Worm (Caenorhabditis elegans) whole organism, late embryonic: ENCODE data around the gene F47G3.4.

Experiments
- T23F11.4 ChIP-seq: fragments of 200-800 bp; sonication (Bioruptor generic); optimal IDR thresholded peaks from 2 replicates; lab custom pipeline; 2018; ENCODE audit warnings: mild to moderate bottlenecking, missing genetic modification characterization, missing compliant biosample characterization
- Y22D7AL.16 ChIP-seq: sonication (generic microtip); optimal IDR thresholded peaks from 2 replicates; lab custom pipeline; 2016; ENCODE audit warnings: missing genetic modification characterization, missing compliant biosample characterization
- ceh-14 ChIP-seq: sonication (generic microtip); optimal IDR thresholded peaks from 2 replicates; lab custom pipeline; 2016; ENCODE audit warnings: missing genotype, missing genetic modification characterization, missing compliant biosample characterization
- ceh-19 ChIP-seq: fragments of 200-800 bp; sonication (Bioruptor generic); optimal IDR thresholded peaks from 2 replicates; lab custom pipeline; 2018; ENCODE audit warnings: mild to moderate bottlenecking, missing genetic modification characterization, missing compliant biosample characterization
- ceh-2 ChIP-seq: sonication (generic microtip); optimal IDR thresholded peaks from 2 replicates; lab custom pipeline; 2016; ENCODE audit warnings: missing genotype, missing genetic modification characterization, missing compliant biosample characterization
- ceh-24 ChIP-seq: sonication (generic microtip); optimal IDR thresholded peaks from 2 replicates; lab custom pipeline; 2016; ENCODE audit warnings: mild to moderate bottlenecking, missing genetic modification characterization, missing compliant biosample characterization
- ceh-34 ChIP-seq: sonication (generic microtip); optimal IDR thresholded peaks from 2 replicates; lab custom pipeline; 2016; ENCODE audit warnings: mild to moderate bottlenecking, missing genetic modification characterization, missing compliant biosample characterization
- elt-2 ChIP-seq: sonication (generic microtip); optimal IDR thresholded peaks from 2 replicates; lab custom pipeline; 2016; ENCODE audit warnings: missing genetic modification reagents, missing genetic modification characterization, missing compliant biosample characterization
- elt-4 ChIP-seq: sonication (generic microtip); optimal IDR thresholded peaks from 2 replicates; lab custom pipeline; 2016; ENCODE audit warnings: missing genetic modification characterization, missing compliant biosample characterization
- ets-4 ChIP-seq: sonication (generic microtip); optimal IDR thresholded peaks from 2 replicates; lab custom pipeline; 2016; ENCODE audit warnings: missing genetic modification characterization, missing compliant biosample characterization
- eyg-1 ChIP-seq: sonication (generic microtip); optimal IDR thresholded peaks from 2 replicates; lab custom pipeline; 2016; ENCODE audit warnings: missing genotype, missing genetic modification characterization, missing compliant biosample characterization
- fax-1 ChIP-seq: sonication (generic microtip); optimal IDR thresholded peaks from 2 replicates; lab custom pipeline; 2016; ENCODE audit warnings: missing genotype, missing genetic modification characterization, missing compliant biosample characterization
- fkh-10 ChIP-seq: fragments of 150-350 bp; optimal IDR thresholded peaks from 2 replicates; lab custom pipeline; 2014; ENCODE audit warnings: missing biosample characterization, missing genetic modification reagents, missing genetic modification characterization
- hlh-6 ChIP-seq: sonication (generic microtip); optimal IDR thresholded peaks from 2 replicates; lab custom pipeline; 2016; ENCODE audit warnings: missing genotype, missing genetic modification characterization, missing compliant biosample characterization
- hlh-8 ChIP-seq: sonication (generic microtip); optimal IDR thresholded peaks from 2 replicates; lab custom pipeline; 2016; ENCODE audit warnings: missing genotype, missing genetic modification characterization, missing compliant biosample characterization
- mec-3 ChIP-seq: sonication (generic microtip); optimal IDR thresholded peaks from 2 replicates; lab custom pipeline; 2016; ENCODE audit warnings: borderline replicate concordance, missing genetic modification characterization, missing compliant biosample characterization
- nfya-1 ChIP-seq: sonication (generic microtip); optimal IDR thresholded peaks from 2 replicates; lab custom pipeline; 2017; ENCODE audit warnings: missing genetic modification characterization, mild to moderate bottlenecking, missing compliant biosample characterization, antibody characterized with exemption, moderate library complexity
- nhr-11 ChIP-seq: fragments of 150-350 bp; optimal IDR thresholded peaks from 2 replicates; lab custom pipeline; 2014; ENCODE audit warnings: missing biosample characterization, missing genetic modification characterization
- nhr-232 ChIP-seq: sonication (generic microtip); optimal IDR thresholded peaks from 2 replicates; lab custom pipeline; 2016; ENCODE audit warnings: missing genetic modification characterization, missing compliant biosample characterization
- npax-4 ChIP-seq: sonication (generic microtip); optimal IDR thresholded peaks from 2 replicates; lab custom pipeline; 2016; ENCODE audit warnings: missing genetic modification characterization, missing compliant biosample characterization
- pax-1 ChIP-seq: fragments of 150-350 bp; optimal IDR thresholded peaks from 2 replicates; lab custom pipeline; 2014; ENCODE audit warnings: missing biosample characterization, missing genetic modification characterization
- pha-2 ChIP-seq: sonication (generic microtip); optimal IDR thresholded peaks from 2 replicates; lab custom pipeline; 2017; ENCODE audit warnings: mild to moderate bottlenecking, missing genetic modification characterization, missing compliant biosample characterization
- pros-1 ChIP-seq: fragments of 150-350 bp; optimal IDR thresholded peaks from 2 replicates; lab custom pipeline; 2014; ENCODE audit warnings: missing biosample characterization, missing genetic modification reagents, missing genetic modification characterization
- ref-2 ChIP-seq: sonication (generic microtip); optimal IDR thresholded peaks from 2 replicates; lab custom pipeline; 2016; ENCODE audit warnings: missing genetic modification characterization, missing compliant biosample characterization
- sdc-2 ChIP-seq: sonication (generic microtip); optimal IDR thresholded peaks from 2 replicates; lab custom pipeline; 2016; ENCODE audit warnings: missing genotype, missing genetic modification characterization, missing compliant biosample characterization
- sox-2 ChIP-seq: fragments of 200-800 bp; sonication (Bioruptor generic); IDR thresholded peaks from 2 replicates; pipeline ENCODE4 v1.3.6; 2022; ENCODE audit warnings: missing genetic modification reagents, missing genetic modification characterization, missing compliant biosample characterization
- tbx-2 ChIP-seq: sonication (generic microtip); optimal IDR thresholded peaks from 2 replicates; lab custom pipeline; 2016; ENCODE audit warnings: missing genetic modification characterization, missing compliant biosample characterization
- tbx-7 ChIP-seq: sonication (generic microtip); optimal IDR thresholded peaks from 2 replicates; lab custom pipeline; 2016; ENCODE audit warnings: missing genotype, missing genetic modification characterization, missing compliant biosample characterization
- ttx-3 ChIP-seq: sonication (generic microtip); optimal IDR thresholded peaks from 2 replicates; lab custom pipeline; 2016; ENCODE audit warnings: missing genetic modification reagents, missing genetic modification characterization, missing compliant biosample characterization
- unc-42 ChIP-seq: sonication (generic microtip); optimal IDR thresholded peaks from 2 replicates; lab custom pipeline; 2016; ENCODE audit warnings: missing genotype, missing genetic modification characterization, missing compliant biosample characterization
- unc-55 ChIP-seq: sonication (generic microtip); optimal IDR thresholded peaks from 2 replicates; lab custom pipeline; 2017; ENCODE audit warnings: missing biosample characterization, missing genetic modification reagents, missing genetic modification characterization
- unc-86 ChIP-seq: sonication (generic microtip); optimal IDR thresholded peaks from 2 replicates; lab custom pipeline; 2016; ENCODE audit warnings: missing genetic modification characterization, missing compliant biosample characterization

The F47G3.4 gene

ce11 chrX:2368042-2368814 is 13.2 kb upstream of the F47G3.4 start (continued):
- TF ChIP-seq mec-3: no peak
- TF ChIP-seq hlh-8 (tag; lab: Kevin White, UChicago): no peak
- peak; percentile 23 for TF ChIP-seq sdc-2
- TF ChIP-seq hlh-6: no peak
- no peak for TF ChIP-seq ceh-19 (GFP tag; lab: Kevin White, UChicago)
- TF ChIP-seq npax-4 (tag; lab: Kevin White, UChicago): no peak
- TF ChIP-seq pros-1 (tag; lab: Kevin White, UChicago): no peak
- TF ChIP-seq nhr-11 (tag; lab: Kevin White, UChicago): no peak
- TF ChIP-seq ceh-14 (tag; lab: Kevin White, UChicago): no peak
- no peak for TF ChIP-seq nhr-232 (tag; lab: Kevin White, UChicago)
- TF ChIP-seq fkh-10 (GFP tag; lab: Kevin White, UChicago): no peak
- TF ChIP-seq Y22D7AL.16 (tag; lab: Kevin White, UChicago): no peak
- peak; percentile 7 for TF ChIP-seq T23F11.4 (GFP tag; lab: Kevin White, UChicago)
- peak; percentile 24 for TF ChIP-seq ref-2 (tag; lab: Kevin White, UChicago)
- TF ChIP-seq eyg-1 (tag; lab: Kevin White, UChicago): no peak
- peak; percentile 16 for TF ChIP-seq ceh-34 (tag; lab: Kevin White, UChicago)

ce11 chrX:2369073-2369472 is 12.3 kb upstream of the F47G3.4 start:
- TF ChIP-seq elt-4 (tag; lab: Kevin White, UChicago) (no peak), ets-4 (tag; lab: Kevin White, UChicago) (no peak), ceh-24 (tag; lab: Kevin White, UChicago) (no peak), npax-4 (tag; lab: Kevin White, UChicago) (no peak), ceh-2 (tag; lab: Kevin White, UChicago) (no peak), sox-2 (GFP tag; lab: Robert Waterston, UW) (no peak), pha-2 (tag; lab: Kevin White, UChicago) (no peak)

ce11 chrX:2370655-2371054 is 10.7 kb upstream of the F47G3.4 start:
- no peak for TF ChIP-seq unc-55
- peak; percentile 73 for TF ChIP-seq elt-2 (tag; lab: Kevin White, UChicago)

ce11 chrX:2372134-2372533 is 9.2 kb upstream of the F47G3.4 start:
- TF ChIP-seq unc-86 (tag; lab: Kevin White, UChicago) (no peak), elt-2 (tag; lab: Kevin White, UChicago) (peak; percentile 63)
- TF ChIP-seq, all 69 proteins: peak for 1

- TF ChIP-seq nfya-1 (tag; lab: Kevin White, UChicago): no peak
- TF ChIP-seq hlh-8 (tag; lab: Kevin White, UChicago): no peak
- TF ChIP-seq pax-1 (tag; lab: Kevin White, UChicago): no peak
- no peak for TF ChIP-seq pha-2 (tag; lab: Kevin White, UChicago)
- TF ChIP-seq ets-4 (tag; lab: Kevin White, UChicago): no peak
- TF ChIP-seq tbx-2 (tag; lab: Kevin White, UChicago): no peak
- no peak for TF ChIP-seq tbx-7 (tag; lab: Kevin White, UChicago)
- no peak for TF ChIP-seq ttx-3 (tag; lab: Kevin White, UChicago)
- TF ChIP-seq fax-1 (tag; lab: Kevin White, UChicago): no peak
- TF ChIP-seq unc-42 (tag; lab: Kevin White, UChicago): no peak
Observed at ce11 chrX:2375300-2376035, 5.9 kb upstream of the F47G3.4 start, which contains the start of gene F47G3.3. F47G3.3 (plus strand) TSS chrX:2375985.
